Worm (Caenorhabditis elegans) whole organism, late embryonic: Measurements from ENCODE around the gene srh-40.

Experiments used
- C38D4.7 ChIP-seq: fragments of 200-800 bp; sonication (Bioruptor generic); optimal IDR thresholded peaks from 2 replicates; lab custom pipeline; 2018; ENCODE audit warnings: mild to moderate bottlenecking, missing genetic modification characterization, moderate library complexity, missing compliant biosample characterization
- F13H6.1 ChIP-seq: sonication (generic microtip); optimal IDR thresholded peaks from 2 replicates; lab custom pipeline; 2016; ENCODE audit warnings: missing genetic modification characterization, missing compliant biosample characterization
- K02D7.2 ChIP-seq: sonication (generic microtip); optimal IDR thresholded peaks from 2 replicates; lab custom pipeline; 2017; ENCODE audit warnings: mild to moderate bottlenecking, missing genetic modification characterization, missing compliant biosample characterization
- T23F11.4 ChIP-seq: fragments of 200-800 bp; sonication (Bioruptor generic); optimal IDR thresholded peaks from 2 replicates; lab custom pipeline; 2018; ENCODE audit warnings: mild to moderate bottlenecking, missing genetic modification characterization, missing compliant biosample characterization
- Y22D7AL.16 ChIP-seq: sonication (generic microtip); optimal IDR thresholded peaks from 2 replicates; lab custom pipeline; 2016; ENCODE audit warnings: missing genetic modification characterization, missing compliant biosample characterization
- ahr-1 ChIP-seq: sonication (generic microtip); optimal IDR thresholded peaks from 2 replicates; lab custom pipeline; 2016; ENCODE audit warnings: missing genetic modification characterization, missing compliant biosample characterization
- ceh-14 ChIP-seq: sonication (generic microtip); optimal IDR thresholded peaks from 2 replicates; lab custom pipeline; 2016; ENCODE audit warnings: missing genotype, missing genetic modification characterization, missing compliant biosample characterization
- ceh-18 ChIP-seq: sonication (generic microtip); optimal IDR thresholded peaks from 2 replicates; lab custom pipeline; 2016; ENCODE audit warnings: missing genetic modification characterization, missing compliant biosample characterization
- ceh-2 ChIP-seq: sonication (generic microtip); optimal IDR thresholded peaks from 2 replicates; lab custom pipeline; 2016; ENCODE audit warnings: missing genotype, missing genetic modification characterization, missing compliant biosample characterization
- ceh-30 ChIP-seq: fragments of 150-350 bp; optimal IDR thresholded peaks from 2 replicates; lab custom pipeline; 2014; ENCODE audit warnings: missing biosample characterization, missing genetic modification characterization
- ceh-31 ChIP-seq: sonication (generic microtip); optimal IDR thresholded peaks from 2 replicates; lab custom pipeline; 2016; ENCODE audit warnings: missing genetic modification characterization, missing compliant biosample characterization
- ceh-45 ChIP-seq: fragments of 200-800 bp; sonication (Bioruptor generic); IDR thresholded peaks from 2 replicates; pipeline ENCODE4 v1.3.6; 2022; ENCODE audit warnings: missing genetic modification reagents, missing genetic modification characterization, missing compliant biosample characterization
- ceh-9 ChIP-seq: sonication (generic microtip); optimal IDR thresholded peaks from 2 replicates; lab custom pipeline; 2016; ENCODE audit warnings: mild to moderate bottlenecking, missing genetic modification characterization, inconsistent platforms, missing compliant biosample characterization
- che-1 ChIP-seq: sonication (generic microtip); optimal IDR thresholded peaks from 2 replicates; lab custom pipeline; 2016; ENCODE audit warnings: mild to moderate bottlenecking, missing genetic modification characterization, missing compliant biosample characterization
- dve-1 ChIP-seq: sonication (generic microtip); optimal IDR thresholded peaks from 2 replicates; lab custom pipeline; 2017; ENCODE audit warnings: antibody characterized with exemption, mild to moderate bottlenecking, missing genetic modification characterization, missing compliant biosample characterization
- elt-2 ChIP-seq: sonication (generic microtip); optimal IDR thresholded peaks from 2 replicates; lab custom pipeline; 2016; ENCODE audit warnings: missing genetic modification reagents, missing genetic modification characterization, missing compliant biosample characterization
- elt-4 ChIP-seq: sonication (generic microtip); optimal IDR thresholded peaks from 2 replicates; lab custom pipeline; 2016; ENCODE audit warnings: missing genetic modification characterization, missing compliant biosample characterization
- eyg-1 ChIP-seq: sonication (generic microtip); optimal IDR thresholded peaks from 2 replicates; lab custom pipeline; 2016; ENCODE audit warnings: missing genotype, missing genetic modification characterization, missing compliant biosample characterization
- fkh-6 ChIP-seq: sonication (generic microtip); optimal IDR thresholded peaks from 2 replicates; lab custom pipeline; 2016; ENCODE audit warnings: missing genetic modification characterization, missing compliant biosample characterization
- hlh-15 ChIP-seq: sonication (generic microtip); optimal IDR thresholded peaks from 2 replicates; lab custom pipeline; 2016; ENCODE audit warnings: missing genetic modification characterization, missing compliant biosample characterization
- hlh-30 ChIP-seq: sonication (generic microtip); optimal IDR thresholded peaks from 2 replicates; lab custom pipeline; 2017; ENCODE audit warnings: antibody characterized with exemption, missing genetic modification characterization, missing compliant biosample characterization; ENCODE audit not compliant: insufficient read depth
- lim-6 ChIP-seq: sonication (generic microtip); optimal IDR thresholded peaks from 2 replicates; lab custom pipeline; 2016; ENCODE audit warnings: missing genetic modification characterization, missing compliant biosample characterization
- madf-2 ChIP-seq: sonication (generic microtip); optimal IDR thresholded peaks from 2 replicates; lab custom pipeline; 2017; ENCODE audit warnings: missing genetic modification characterization, missing compliant biosample characterization
- mec-3 ChIP-seq: sonication (generic microtip); optimal IDR thresholded peaks from 2 replicates; lab custom pipeline; 2016; ENCODE audit warnings: borderline replicate concordance, missing genetic modification characterization, missing compliant biosample characterization
- nfya-1 ChIP-seq: sonication (generic microtip); optimal IDR thresholded peaks from 2 replicates; lab custom pipeline; 2017; ENCODE audit warnings: missing genetic modification characterization, mild to moderate bottlenecking, missing compliant biosample characterization, antibody characterized with exemption, moderate library complexity
- nhr-232 ChIP-seq: sonication (generic microtip); optimal IDR thresholded peaks from 2 replicates; lab custom pipeline; 2016; ENCODE audit warnings: missing genetic modification characterization, missing compliant biosample characterization
- npax-4 ChIP-seq: sonication (generic microtip); optimal IDR thresholded peaks from 2 replicates; lab custom pipeline; 2016; ENCODE audit warnings: missing genetic modification characterization, missing compliant biosample characterization
- odd-2 ChIP-seq: sonication (generic microtip); optimal IDR thresholded peaks from 2 replicates; lab custom pipeline; 2017; ENCODE audit warnings: antibody characterized with exemption, mild to moderate bottlenecking, missing genetic modification characterization, missing compliant biosample characterization
- pha-2 ChIP-seq: sonication (generic microtip); optimal IDR thresholded peaks from 2 replicates; lab custom pipeline; 2017; ENCODE audit warnings: mild to moderate bottlenecking, missing genetic modification characterization, missing compliant biosample characterization
- pqm-1 ChIP-seq: sonication (generic microtip); optimal IDR thresholded peaks from 2 replicates; lab custom pipeline; 2016; ENCODE audit warnings: missing genetic modification characterization, missing compliant biosample characterization
- pros-1 ChIP-seq: fragments of 150-350 bp; optimal IDR thresholded peaks from 2 replicates; lab custom pipeline; 2014; ENCODE audit warnings: missing biosample characterization, missing genetic modification reagents, missing genetic modification characterization
- ref-2 ChIP-seq: sonication (generic microtip); optimal IDR thresholded peaks from 2 replicates; lab custom pipeline; 2016; ENCODE audit warnings: missing genetic modification characterization, missing compliant biosample characterization
- sox-2 ChIP-seq: fragments of 200-800 bp; sonication (Bioruptor generic); IDR thresholded peaks from 2 replicates; pipeline ENCODE4 v1.3.6; 2022; ENCODE audit warnings: missing genetic modification reagents, missing genetic modification characterization, missing compliant biosample characterization
- syd-9 ChIP-seq: sonication (generic microtip); optimal IDR thresholded peaks from 2 replicates; lab custom pipeline; 2016; ENCODE audit warnings: mild to moderate bottlenecking, missing genetic modification characterization, moderate library complexity, missing compliant biosample characterization
- tbx-2 ChIP-seq: sonication (generic microtip); optimal IDR thresholded peaks from 2 replicates; lab custom pipeline; 2016; ENCODE audit warnings: missing genetic modification characterization, missing compliant biosample characterization
- unc-42 ChIP-seq: sonication (generic microtip); optimal IDR thresholded peaks from 2 replicates; lab custom pipeline; 2016; ENCODE audit warnings: missing genotype, missing genetic modification characterization, missing compliant biosample characterization
- unc-55 ChIP-seq: sonication (generic microtip); optimal IDR thresholded peaks from 2 replicates; lab custom pipeline; 2017; ENCODE audit warnings: missing biosample characterization, missing genetic modification reagents, missing genetic modification characterization
- unc-86 ChIP-seq: sonication (generic microtip); optimal IDR thresholded peaks from 2 replicates; lab custom pipeline; 2016; ENCODE audit warnings: missing genetic modification characterization, missing compliant biosample characterization
- zip-5 ChIP-seq: sonication (generic microtip); optimal IDR thresholded peaks from 2 replicates; lab custom pipeline; 2016; ENCODE audit warnings: missing genetic modification characterization, missing compliant biosample characterization
- ztf-16 ChIP-seq: sonication (generic microtip); optimal IDR thresholded peaks from 2 replicates; lab custom pipeline; 2017; ENCODE audit warnings: missing genetic modification characterization, missing compliant biosample characterization

Gene srh-40

DNA sequence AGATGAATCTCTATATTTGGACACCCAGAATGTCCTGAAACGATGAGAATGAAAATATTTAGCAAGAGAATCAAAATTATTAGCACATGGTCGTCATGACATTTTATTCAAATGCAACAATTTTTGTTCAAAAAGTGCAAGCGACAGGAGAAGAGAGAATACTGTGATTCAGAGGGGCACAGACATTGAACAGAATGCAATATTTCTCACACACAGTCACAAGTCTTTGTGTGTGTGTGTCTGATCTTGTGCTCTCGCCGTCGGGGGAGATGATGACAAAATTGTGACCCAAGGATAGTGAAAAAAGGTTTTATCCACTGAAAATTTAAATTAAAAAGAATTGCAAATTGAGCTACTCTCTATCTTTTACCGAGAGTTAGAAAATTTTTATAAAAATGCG lies 7.4 kb upstream of the srh-40 start:
- no peak for TF ChIP-seq ceh-18
- no peak for TF ChIP-seq elt-2 (tag; lab: Kevin White, UChicago)
- no peak for TF ChIP-seq C38D4.7 (GFP tag; lab: Kevin White, UChicago)
- no peak for TF ChIP-seq ceh-2 (tag; lab: Kevin White, UChicago)
- TF ChIP-seq ztf-16 (tag; lab: Kevin White, UChicago), result no peak
- no peak for TF ChIP-seq unc-86 (tag; lab: Kevin White, UChicago)
- TF ChIP-seq npax-4 (tag; lab: Kevin White, UChicago), result no peak
- TF ChIP-seq pqm-1 (tag; lab: Kevin White, UChicago), result no peak
- no peak for TF ChIP-seq ceh-9 (tag; lab: Kevin White, UChicago)
- TF ChIP-seq zip-5 (tag; lab: Kevin White, UChicago), result no peak
- no peak for TF ChIP-seq eyg-1 (tag; lab: Kevin White, UChicago)

- TF ChIP-seq fkh-6 (tag; lab: Kevin White, UChicago), result no peak
- TF ChIP-seq elt-4, result no peak
- TF ChIP-seq ceh-45 (GFP tag; lab: Robert Waterston, UW), result no peak
- TF ChIP-seq C38D4.7 (GFP tag; lab: Kevin White, UChicago), result no peak
- TF ChIP-seq pros-1 (tag; lab: Kevin White, UChicago), result no peak
- TF ChIP-seq odd-2 (tag; lab: Kevin White, UChicago), result no peak
- TF ChIP-seq mec-3, result no peak
- no peak for TF ChIP-seq K02D7.2 (tag; lab: Kevin White, UChicago)
- TF ChIP-seq unc-42 (tag; lab: Kevin White, UChicago), result no peak
- no peak for TF ChIP-seq syd-9 (tag; lab: Kevin White, UChicago)
- TF ChIP-seq ceh-30 (tag; lab: Kevin White, UChicago), result no peak
- TF ChIP-seq F13H6.1, result no peak
- TF ChIP-seq lim-6 (tag; lab: Kevin White, UChicago), result no peak
- TF ChIP-seq madf-2 (tag; lab: Kevin White, UChicago), result no peak
- TF ChIP-seq Y22D7AL.16 (tag; lab: Kevin White, UChicago), result no peak
- TF ChIP-seq che-1 (tag; lab: Kevin White, UChicago), result no peak
- TF ChIP-seq unc-55 (GFP tag; lab: Kevin White, UChicago), result no peak
- TF ChIP-seq pha-2 (tag; lab: Kevin White, UChicago), result no peak
- no peak for TF ChIP-seq ahr-1 (tag; lab: Kevin White, UChicago)
These were observed 6.3 kb upstream of the srh-40 start for ce11 chrIII:6604317-6604716.

ce11 chrIII:6605442-6605992 lies 5.1 kb upstream of the srh-40 start:
- no peak for TF ChIP-seq ceh-45 (GFP tag; lab: Robert Waterston, UW)
- TF ChIP-seq nfya-1 (tag; lab: Kevin White, UChicago), result peak; percentile 8
- no peak for TF ChIP-seq dve-1 (tag; lab: Kevin White, UChicago)
- no peak for TF ChIP-seq madf-2 (tag; lab: Kevin White, UChicago)
- no peak for TF ChIP-seq C38D4.7 (GFP tag; lab: Kevin White, UChicago)
- no peak for TF ChIP-seq T23F11.4 (GFP tag; lab: Kevin White, UChicago)
- peak; percentile 46 for TF ChIP-seq unc-55 (GFP tag; lab: Kevin White, UChicago)
- no peak for TF ChIP-seq elt-2 (tag; lab: Kevin White, UChicago)
- peak; percentile 4; the same call in 1 of the 2 replicates for TF ChIP-seq sox-2 (GFP tag; lab: Robert Waterston, UW)

ce11 chrIII:6606022-6606467 lies 4.6 kb upstream of the srh-40 start:
- no peak for TF ChIP-seq K02D7.2 (tag; lab: Kevin White, UChicago)
- peak; percentile 13 for TF ChIP-seq ceh-31 (tag; lab: Kevin White, UChicago)
- TF ChIP-seq hlh-15, result no peak
- TF ChIP-seq tbx-2 (tag; lab: Kevin White, UChicago), result peak; percentile 3
- TF ChIP-seq nfya-1 (tag; lab: Kevin White, UChicago), result peak; percentile 80
- peak; percentile 11 for TF ChIP-seq ceh-18
- TF ChIP-seq nhr-232 (tag; lab: Kevin White, UChicago), result no peak
- TF ChIP-seq ref-2, result peak; percentile 26
- TF ChIP-seq ceh-14, result peak; percentile 17
- TF ChIP-seq unc-42 (tag; lab: Kevin White, UChicago), result peak; percentile 27
- no peak for TF ChIP-seq Y22D7AL.16 (tag; lab: Kevin White, UChicago)
- peak; percentile 80 for TF ChIP-seq unc-55 (GFP tag; lab: Kevin White, UChicago)
- TF ChIP-seq hlh-30 (tag; lab: Kevin White, UChicago), result peak; percentile 61
- TF ChIP-seq, all 69 proteins: peak for 9
